Fruit fly (Drosophila melanogaster): Measurements from ENCODE around the gene croc.

The croc gene

DNA sequence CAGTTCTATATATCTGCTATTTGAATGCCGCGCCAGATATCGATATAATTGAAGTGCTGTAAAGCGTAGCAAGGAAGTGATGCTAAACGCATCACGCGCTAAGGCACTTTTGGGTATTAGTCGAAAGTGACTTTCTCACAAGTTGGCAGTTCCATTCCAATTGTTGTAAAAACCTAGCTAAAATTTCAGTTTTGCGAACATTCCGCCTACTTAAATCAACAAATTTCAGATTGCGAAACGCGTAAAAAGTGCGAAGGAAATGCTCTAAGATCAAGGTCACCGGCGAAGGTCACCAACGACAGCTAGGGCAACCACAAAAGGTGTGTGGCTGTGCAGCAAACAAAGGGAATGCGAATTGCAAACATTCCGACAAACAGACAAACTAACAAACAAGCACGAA is 30.6 kb downstream of the croc start, which contains the start of gene Syx7:
Syx7 (plus strand) TSS at position 131 of the 400 bp plus-strand sequence.
- no peak for TF ChIP-seq noc (tag; optimal IDR thresholded peaks at IDR 0.05)

DNA sequence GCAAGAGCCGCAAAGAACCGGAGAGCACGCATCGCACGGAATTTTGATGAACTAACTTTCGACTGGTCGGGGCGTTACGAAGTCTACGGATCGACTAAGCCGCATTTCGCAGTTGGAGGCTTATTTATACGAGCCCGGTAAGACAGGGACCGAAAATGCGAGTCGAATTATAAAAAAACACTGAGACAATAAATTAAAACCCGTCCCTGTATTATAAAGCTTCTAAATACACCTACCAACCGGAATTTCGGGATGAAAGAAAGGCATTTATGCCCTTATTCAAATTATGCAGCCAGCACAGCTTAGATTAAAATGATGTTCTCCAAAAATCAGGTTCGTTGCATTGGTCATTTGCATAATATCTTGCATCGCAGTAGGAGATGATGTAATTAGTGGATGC is 31.6 kb downstream of the croc start, which contains the start of gene Alp1:
Alp1 (minus strand) TSS at position 101 of the 400 bp plus-strand sequence.
- no peak for TF ChIP-seq noc (tag; optimal IDR thresholded peaks at IDR 0.05)

DNA sequence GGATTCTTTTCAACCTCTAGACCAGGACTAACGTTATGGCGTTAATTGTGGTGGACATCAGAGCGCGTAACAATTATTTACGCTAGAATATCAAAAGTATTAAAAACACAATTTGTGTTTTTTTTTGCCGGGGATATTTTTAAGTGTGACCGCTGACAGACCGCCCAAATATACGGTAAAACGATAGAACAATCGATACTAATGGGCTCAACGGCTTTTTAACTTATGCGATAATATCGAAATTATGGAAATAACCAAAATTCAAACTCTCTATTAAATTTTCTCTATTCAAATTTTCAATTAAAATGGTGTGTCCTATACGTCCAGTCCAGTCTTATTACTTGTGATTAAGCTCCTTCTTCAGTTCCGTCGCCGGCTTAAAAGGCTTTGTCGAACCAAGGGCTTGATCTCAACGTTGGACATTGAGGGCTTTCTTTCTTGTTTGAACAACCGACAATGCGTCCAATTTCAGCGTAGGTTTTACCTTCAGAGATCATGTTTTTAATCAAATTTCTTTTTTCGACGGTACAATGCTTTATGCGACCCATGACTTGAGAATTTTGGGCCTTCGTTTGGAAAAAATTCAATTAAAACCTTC is 35.0 kb downstream of the croc start, which contains the start of gene CG5664:
CG5664 (minus strand) TSS at position 148 of the 598 bp plus-strand sequence.
- no peak for TF ChIP-seq noc (tag; optimal IDR thresholded peaks at IDR 0.05)

DNA sequence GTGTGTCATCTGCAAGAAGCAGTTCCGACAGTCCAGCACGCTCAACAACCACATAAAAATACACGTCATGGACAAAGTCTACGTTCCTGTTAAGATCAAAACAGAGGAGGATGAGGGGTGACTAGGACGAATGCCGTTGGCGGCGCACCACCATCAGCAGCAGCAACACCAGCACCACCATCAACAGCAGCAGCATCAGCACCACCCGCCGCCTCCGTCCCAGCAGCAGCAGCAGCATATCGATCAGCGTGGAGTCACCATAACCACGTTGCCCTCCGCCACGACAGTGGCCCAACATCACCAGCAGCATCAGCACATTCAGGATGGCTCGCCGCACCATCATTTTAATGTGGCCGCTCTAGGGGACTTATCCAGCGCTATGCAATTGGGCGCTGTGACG is 40.2 kb downstream of the croc start:
- no peak for TF ChIP-seq noc (tag; optimal IDR thresholded peaks at IDR 0.05)

DNA sequence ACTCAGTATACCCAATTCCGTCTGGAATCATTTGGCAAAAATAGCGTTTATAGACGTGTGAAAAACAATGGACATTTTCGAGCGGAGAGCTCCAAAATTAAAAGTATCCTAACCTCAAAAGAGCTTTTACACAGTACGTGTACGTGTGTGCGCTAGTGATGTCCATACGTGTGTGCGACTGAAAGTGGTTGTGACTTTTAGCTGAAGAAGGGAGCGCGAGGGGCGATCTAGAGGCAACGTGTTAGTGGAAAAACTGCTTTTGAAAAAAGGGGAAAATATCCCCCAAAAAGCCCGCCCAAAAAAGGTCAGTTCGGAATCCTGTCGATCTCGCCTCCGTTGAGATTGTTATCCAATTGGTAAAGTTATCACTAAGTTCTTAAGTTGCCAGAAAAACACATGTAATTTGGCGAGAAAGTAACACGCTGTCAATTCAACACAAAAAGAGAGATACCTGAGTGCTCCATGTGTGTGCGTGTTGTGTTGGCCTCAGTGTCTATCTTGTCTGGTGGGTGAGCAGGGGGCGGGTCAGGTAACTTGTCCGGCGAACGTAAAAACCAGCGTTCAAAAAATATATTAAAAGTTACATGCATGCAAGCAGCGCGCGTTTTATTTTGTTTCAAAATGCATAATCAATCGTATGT is 42.4 kb downstream of the croc start:
- no peak for TF ChIP-seq noc (tag; optimal IDR thresholded peaks at IDR 0.05)

DNA sequence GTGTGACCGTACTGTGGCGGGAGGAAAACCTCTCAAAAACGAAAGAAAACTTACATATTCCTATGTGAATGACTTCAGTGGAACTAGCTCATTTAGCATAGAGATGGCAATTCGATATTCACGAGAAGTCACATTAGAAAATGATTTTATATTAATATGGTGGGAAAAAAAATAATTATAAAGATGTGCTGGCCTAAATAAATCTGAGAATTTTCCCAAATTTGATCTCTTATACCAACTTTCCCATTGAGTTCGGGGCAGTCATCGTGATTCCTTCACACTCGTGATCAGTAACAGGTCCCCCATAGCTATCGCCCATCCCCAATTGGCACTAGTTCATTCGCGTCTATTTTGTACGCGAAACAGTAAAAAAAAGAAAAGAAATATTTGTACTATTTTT is 43.2 kb downstream of the croc start, which contains the start of the genes barc and Aef1:
barc (minus strand) TSS at position 37 of the 400 bp plus-strand sequence.
Aef1 (plus strand) TSS at position 325 of the 400 bp plus-strand sequence.
- TF ChIP-seq noc (tag; optimal IDR thresholded peaks at IDR 0.05) = peak; percentile 71

DNA sequence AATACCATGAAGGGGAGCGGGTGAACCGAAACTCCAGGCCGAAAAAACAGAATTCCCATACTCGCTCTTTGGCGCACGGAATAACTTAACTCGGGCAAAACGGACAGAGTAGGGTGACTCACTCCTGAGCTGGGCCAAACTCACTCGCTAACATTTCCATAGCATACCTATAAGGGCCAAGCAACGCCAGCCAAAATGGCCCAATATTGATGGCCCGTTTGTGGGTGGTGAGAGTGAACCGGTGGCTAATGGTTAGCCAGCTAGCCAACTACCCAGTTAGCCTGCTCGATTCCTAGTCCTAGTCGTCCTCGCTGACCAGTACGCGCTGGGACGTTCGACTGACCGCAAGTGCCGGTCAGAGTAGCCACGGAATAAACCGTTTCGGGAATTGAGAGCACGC is 48.8 kb downstream of the croc start, which contains the start of gene CG33288:
CG33288 (plus strand) TSS at position 301 of the 400 bp plus-strand sequence.
- TF ChIP-seq noc (tag; optimal IDR thresholded peaks at IDR 0.05) = no peak

Measured in whole organism, larva.